Worm (Caenorhabditis elegans): ENCODE results near the gene fbxa-142.

Gene fbxa-142

DNA sequence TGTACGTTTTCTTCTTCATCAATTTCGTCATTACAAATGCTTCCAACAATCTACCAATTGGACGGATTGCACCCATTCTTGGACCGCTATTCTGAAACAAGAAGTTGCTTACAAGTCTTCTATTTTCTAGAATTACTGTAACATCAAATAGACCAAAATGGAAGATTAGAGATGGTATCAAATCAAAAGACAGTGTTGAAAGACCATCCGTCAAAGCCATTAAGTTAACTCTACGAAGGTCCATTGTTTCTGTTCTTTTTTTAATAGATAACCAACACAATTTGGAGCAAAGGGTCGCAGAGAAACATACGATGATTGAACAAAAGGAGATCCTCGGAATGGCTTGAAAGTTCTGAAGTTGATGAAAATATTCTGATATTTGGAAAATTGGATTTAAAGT is 13.9 kb upstream of the fbxa-142 start:
- no peak for TF ChIP-seq unc-39 (tag; optimal IDR thresholded peaks at IDR 0.05)
- TF ChIP-seq Y5F2A.4 (GFP tag; optimal IDR thresholded peaks at IDR 0.05), result no peak
- peak in 1 of 2 experiments; percentile 91 for TF ChIP-seq unc-62 (GFP tag; optimal IDR thresholded peaks at IDR 0.05 in 1 of 2)
- no peak for TF ChIP-seq unc-62 (tag; optimal IDR thresholded peaks at IDR 0.05)

DNA sequence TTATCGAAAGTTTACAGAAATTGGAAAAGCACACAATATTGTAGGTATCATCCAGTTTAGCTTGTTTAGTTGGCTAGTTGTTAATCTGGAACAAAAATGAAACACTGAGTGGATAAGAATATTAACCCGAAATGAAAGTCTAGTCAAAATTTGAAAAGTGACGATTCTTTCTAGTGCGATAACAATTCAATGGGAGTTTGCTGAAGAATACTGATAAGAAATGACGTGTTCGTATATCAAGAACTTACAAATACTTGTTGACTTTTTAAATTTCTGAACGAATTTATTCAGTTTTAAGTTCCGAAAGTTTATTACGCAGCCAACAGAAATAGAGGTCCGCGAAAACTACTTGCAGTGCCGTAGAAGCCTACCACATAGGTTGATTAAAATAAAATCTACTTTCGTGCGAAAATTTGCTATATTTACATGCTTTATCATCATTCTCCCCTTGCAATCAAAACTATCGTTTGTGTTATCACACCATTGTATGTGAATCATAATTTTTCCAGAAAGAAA is 12.0 kb upstream of the fbxa-142 start, which contains the start of gene fbxa-88:
fbxa-88 (minus strand) TSS at position 51 of the 516 bp plus-strand sequence.
- no peak for TF ChIP-seq nhr-102 (tag; optimal IDR thresholded peaks at IDR 0.05)
- peak in 1 of 2 experiments; percentile 4 for TF ChIP-seq unc-62 (GFP tag; optimal IDR thresholded peaks at IDR 0.05 in 1 of 2)
- no peak for TF ChIP-seq unc-62 (tag; optimal IDR thresholded peaks at IDR 0.05)
- TF ChIP-seq ztf-7 (tag; optimal IDR thresholded peaks at IDR 0.05), result no peak
- TF ChIP-seq R02D3.7 (tag; optimal IDR thresholded peaks at IDR 0.05), result no peak
- no peak for TF ChIP-seq dve-1 (tag; optimal IDR thresholded peaks at IDR 0.05; ENCODE audit: insufficient read depth)
- peak; percentile 41 for TF ChIP-seq nhr-77 (tag; optimal IDR thresholded peaks at IDR 0.05)
- peak; percentile 42 for TF ChIP-seq pqm-1 (tag; optimal IDR thresholded peaks at IDR 0.05)
- TF ChIP-seq nhr-76 (tag; optimal IDR thresholded peaks at IDR 0.05), result no peak
- peak; percentile 52; the same call in 1 of the 2 replicates for TF ChIP-seq dmd-6 (GFP tag; IDR thresholded peaks at IDR 0.05)
- TF ChIP-seq nhr-28 (tag; optimal IDR thresholded peaks at IDR 0.05), result peak; percentile 66

DNA sequence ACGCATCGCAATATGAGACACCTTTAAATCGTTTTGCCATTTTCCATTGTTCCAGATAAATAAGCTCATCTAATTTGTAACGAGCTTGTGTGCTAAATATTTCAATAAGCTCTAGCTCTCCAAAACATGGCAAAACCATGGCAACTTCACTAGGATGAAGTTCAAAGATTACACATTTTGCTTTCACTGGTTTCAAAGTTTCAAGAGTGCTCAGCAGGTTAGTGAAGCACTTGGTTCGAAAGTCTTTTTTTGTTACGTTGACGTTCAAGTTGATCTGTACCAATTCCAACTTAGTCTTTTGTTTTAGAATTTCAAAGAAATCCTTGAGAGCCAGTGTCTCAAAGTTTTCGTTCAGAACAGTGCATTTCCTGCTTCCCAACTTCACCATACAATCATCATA is 11.2 kb upstream of the fbxa-142 start, which contains the start of gene fbxa-18:
fbxa-18 (plus strand) TSS at position 301 of the 400 bp plus-strand sequence.
- no peak for TF ChIP-seq nhr-102 (tag; optimal IDR thresholded peaks at IDR 0.05)

DNA sequence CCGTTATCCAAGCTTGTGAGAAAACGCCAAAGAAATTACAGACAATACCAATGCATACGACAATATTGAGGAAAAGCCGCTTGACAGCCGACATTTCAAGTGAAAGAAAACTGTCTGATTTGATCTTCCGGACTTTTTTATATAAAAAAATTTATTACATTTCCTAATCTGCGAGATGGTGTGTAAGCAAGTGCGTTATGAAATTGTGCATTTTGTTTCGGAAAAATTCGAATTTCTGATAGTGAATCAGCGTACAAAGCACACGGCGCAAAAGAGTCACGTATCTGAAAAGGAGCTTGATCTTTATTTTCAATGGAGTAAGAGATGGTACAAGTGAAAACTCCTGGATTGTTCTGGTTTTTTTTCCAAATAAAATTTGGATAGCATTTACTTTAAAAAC is 9.9 kb upstream of the fbxa-142 start, which contains the start of gene clc-32:
clc-32 (minus strand) TSS at position 101 of the 400 bp plus-strand sequence.
- TF ChIP-seq hmg-1.1 (GFP tag; IDR thresholded peaks at IDR 0.05), result no peak
- no peak for TF ChIP-seq unc-62 (GFP tag; optimal IDR thresholded peaks at IDR 0.05 in 1 of 2)
- no peak for TF ChIP-seq unc-62 (tag; optimal IDR thresholded peaks at IDR 0.05)
- no peak for TF ChIP-seq zip-11 (GFP tag; IDR thresholded peaks at IDR 0.05)
- TF ChIP-seq nhr-10 (tag; optimal IDR thresholded peaks at IDR 0.05), result no peak
- no peak for TF ChIP-seq ceh-20 (GFP tag; IDR thresholded peaks at IDR 0.05)
- no peak for TF ChIP-seq ceh-28 (tag; optimal IDR thresholded peaks at IDR 0.05)
- no peak for TF ChIP-seq cey-2 (tag; optimal IDR thresholded peaks at IDR 0.05; ENCODE audit: borderline replicate concordance, insufficient read depth)

DNA sequence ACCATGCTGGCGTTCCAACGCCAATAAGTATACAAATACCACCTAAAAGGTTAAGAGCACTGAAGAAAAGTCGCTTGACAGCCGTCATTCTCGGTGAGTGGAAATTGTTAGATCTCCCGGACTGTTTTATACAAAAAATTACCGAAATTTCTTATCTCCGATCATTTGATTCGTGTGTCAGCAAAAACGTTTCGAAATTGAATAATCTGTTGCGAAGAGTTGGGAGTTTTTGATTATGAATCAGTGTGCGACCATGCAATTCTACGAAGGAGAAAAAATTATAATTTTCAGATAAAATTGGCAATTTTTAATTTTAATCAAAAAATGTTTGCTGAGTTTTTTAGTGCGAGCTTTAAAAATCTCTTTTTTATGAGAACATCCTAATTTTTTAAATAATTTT is 8.4 kb upstream of the fbxa-142 start, which contains the start of gene clc-11:
clc-11 (minus strand) TSS at position 101 of the 400 bp plus-strand sequence.
- no peak for TF ChIP-seq daf-12 (tag; optimal IDR thresholded peaks at IDR 0.05)
- TF ChIP-seq gei-8 (GFP tag; optimal IDR thresholded peaks at IDR 0.05), result no peak
- no peak for TF ChIP-seq dmd-6 (GFP tag; IDR thresholded peaks at IDR 0.05)
- TF ChIP-seq zfp-2 (tag; optimal IDR thresholded peaks at IDR 0.05), result no peak
- TF ChIP-seq nhr-111 (GFP tag; optimal IDR thresholded peaks at IDR 0.05), result no peak
- no peak for TF ChIP-seq ZK337.2 (GFP tag; IDR thresholded peaks at IDR 0.05)
- no peak for TF ChIP-seq lin-38 (GFP tag; IDR thresholded peaks at IDR 0.05)
- TF ChIP-seq ceh-44 (GFP tag; IDR thresholded peaks at IDR 0.05), result no peak
- no peak for TF ChIP-seq ceh-28 (tag; optimal IDR thresholded peaks at IDR 0.05)
- TF ChIP-seq ztf-11 (tag; optimal IDR thresholded peaks at IDR 0.05), result no peak
- no peak for TF ChIP-seq ceh-32 (tag; optimal IDR thresholded peaks at IDR 0.05; ENCODE audit: poor library complexity)
- no peak for TF ChIP-seq jun-1 (tag; optimal IDR thresholded peaks at IDR 0.05)
- no peak for TF ChIP-seq Y48G9A.11 (GFP tag; IDR thresholded peaks at IDR 0.05)
- no peak for TF ChIP-seq nhr-76 (tag; optimal IDR thresholded peaks at IDR 0.05)
- no peak for TF ChIP-seq daf-19 (GFP tag; conservative IDR thresholded peaks at IDR 0.05)

DNA sequence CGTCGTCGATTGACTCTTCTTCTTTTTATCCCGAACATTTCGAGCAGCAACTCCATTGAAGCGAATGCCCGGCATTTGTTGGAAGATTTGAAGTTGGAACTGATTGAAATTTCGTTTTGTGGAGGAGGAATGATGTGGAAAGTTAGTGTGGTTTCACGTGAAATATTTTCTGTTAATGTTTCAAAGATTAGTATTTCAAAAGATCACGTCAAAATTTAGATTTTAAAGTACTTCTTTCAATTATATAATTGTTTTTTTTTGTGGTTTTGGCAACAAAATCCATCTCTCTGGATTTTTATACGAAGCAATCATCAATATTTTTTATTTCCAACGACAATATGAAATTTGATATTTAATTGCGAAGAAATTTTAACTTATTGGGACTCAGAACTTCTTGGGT is 5.9 kb upstream of the fbxa-142 start, which contains the start of gene F44G3.7:
F44G3.7 (minus strand) TSS at position 101 of the 400 bp plus-strand sequence.
- TF ChIP-seq fos-1 (tag; optimal IDR thresholded peaks at IDR 0.05), result no peak
- no peak for TF ChIP-seq nhr-11 (tag; optimal IDR thresholded peaks at IDR 0.05)
- TF ChIP-seq nhr-77 (tag; optimal IDR thresholded peaks at IDR 0.05), result no peak
- TF ChIP-seq unc-130 (GFP tag; optimal IDR thresholded peaks at IDR 0.05), result no peak
- TF ChIP-seq zag-1 (tag; optimal IDR thresholded peaks at IDR 0.05), result no peak
- TF ChIP-seq snpc-4 (tag; optimal IDR thresholded peaks at IDR 0.05), result no peak
- no peak for TF ChIP-seq hif-1 (tag; optimal IDR thresholded peaks at IDR 0.05)
- TF ChIP-seq F44E2.7 (GFP tag; IDR thresholded peaks at IDR 0.05), result no peak
- TF ChIP-seq daf-8 (GFP tag; IDR thresholded peaks at IDR 0.05), result no peak
- TF ChIP-seq ceh-44 (GFP tag; IDR thresholded peaks at IDR 0.05), result no peak
- TF ChIP-seq nhr-102 (tag; optimal IDR thresholded peaks at IDR 0.05), result no peak
- TF ChIP-seq hlh-11 (tag; optimal IDR thresholded peaks at IDR 0.05), result no peak
- no peak for TF ChIP-seq daf-19 (GFP tag; conservative IDR thresholded peaks at IDR 0.05)
- TF ChIP-seq spr-3 (GFP tag; optimal IDR thresholded peaks at IDR 0.05), result no peak
- no peak for TF ChIP-seq ceh-32 (tag; optimal IDR thresholded peaks at IDR 0.05; ENCODE audit: poor library complexity)
